Worm (Caenorhabditis elegans): ENCODE data around the gene F41H10.3.

ce11 chrIV:5397539-5397938 lies 27.9 kb downstream of the F41H10.3 start, which contains the start of gene ZK616.2:
- TF ChIP-seq ttx-3 (tag; optimal IDR thresholded peaks at IDR 0.05) (no peak), rnt-1 (tag; optimal IDR thresholded peaks at IDR 0.05) (no peak), pha-4 (tag; optimal IDR thresholded peaks at IDR 0.05) (no peak), nhr-11 (tag; optimal IDR thresholded peaks at IDR 0.05) (no peak), unc-3 (GFP tag; conservative IDR thresholded peaks at IDR 0.05) (no peak), unc-3 (tag; optimal IDR thresholded peaks at IDR 0.05) (no peak), ref-2 (tag; optimal IDR thresholded peaks at IDR 0.05) (no peak), pros-1 (tag; optimal IDR thresholded peaks at IDR 0.05) (no peak), lin-11 (tag; optimal IDR thresholded peaks at IDR 0.05) (no peak), tbx-7 (tag; optimal IDR thresholded peaks at IDR 0.05) (no peak), sox-2 (GFP tag; IDR thresholded peaks at IDR 0.05) (no peak), nfya-1 (tag; optimal IDR thresholded peaks at IDR 0.05) (no peak), C38D4.7 (GFP tag; optimal IDR thresholded peaks at IDR 0.05) (no peak), unc-86 (tag; optimal IDR thresholded peaks at IDR 0.05) (no peak)
